Worm (Caenorhabditis elegans) whole organism, mixed stage, embryonic: ENCODE results near the gene gst-13.

Experiments
- M03D4.4 ChIP-seq: sonication (generic microtip); optimal IDR thresholded peaks from 2 replicates; lab custom pipeline; 2017; ENCODE audit warnings: mild to moderate bottlenecking, missing genetic modification characterization, missing compliant biosample characterization
- bed-3 ChIP-seq: fragments of 200-800 bp; sonication (Bioruptor generic); optimal IDR thresholded peaks from 3 replicates; lab custom pipeline; 2018; ENCODE audit warnings: mild to moderate bottlenecking, missing genetic modification characterization, moderate library complexity, missing compliant biosample characterization
- blmp-1 ChIP-seq: fragments of 150-350 bp; optimal IDR thresholded peaks from 2 replicates; lab custom pipeline; 2014; ENCODE audit warnings: missing biosample characterization, missing genetic modification characterization
- ceh-39 ChIP-seq: fragments of 150-350 bp; optimal IDR thresholded peaks from 2 replicates; lab custom pipeline; 2014; ENCODE audit warnings: missing biosample characterization, missing genetic modification characterization
- ceh-43 ChIP-seq: fragments of 200-800 bp; sonication (Bioruptor generic); optimal IDR thresholded peaks from 2 replicates; lab custom pipeline; 2018; ENCODE audit warnings: mild to moderate bottlenecking, missing genetic modification characterization, moderate library complexity, missing compliant biosample characterization
- ceh-83 ChIP-seq: fragments of 200-800 bp; sonication (Bioruptor generic); optimal IDR thresholded peaks from 2 replicates; lab custom pipeline; 2018; ENCODE audit warnings: mild to moderate bottlenecking, missing genetic modification characterization, missing compliant biosample characterization
- ces-1 ChIP-seq: fragments of 150-350 bp; optimal IDR thresholded peaks from 2 replicates; lab custom pipeline; 2014; ENCODE audit warnings: missing biosample characterization, missing genetic modification reagents, missing genetic modification characterization
- cnd-1 ChIP-seq: fragments of 200-800 bp; sonication (Bioruptor generic); optimal IDR thresholded peaks from 2 replicates; lab custom pipeline; 2018; ENCODE audit warnings: mild to moderate bottlenecking, missing genetic modification characterization, missing compliant biosample characterization
- drap-1 ChIP-seq: fragments of 200-800 bp; sonication (Bioruptor generic); optimal IDR thresholded peaks from 3 replicates; lab custom pipeline; 2018; ENCODE audit warnings: mild to moderate bottlenecking, missing genetic modification characterization, missing compliant biosample characterization
- elt-1 ChIP-seq: sonication (generic microtip); optimal IDR thresholded peaks from 2 replicates; lab custom pipeline; 2017; ENCODE audit warnings: missing genetic modification characterization, mild to moderate bottlenecking, missing compliant biosample characterization, antibody characterized with exemption, moderate library complexity, borderline replicate concordance; ENCODE audit not compliant: insufficient read depth
- elt-3 ChIP-seq: fragments of 150-350 bp; optimal IDR thresholded peaks from 2 replicates; lab custom pipeline; 2014; ENCODE audit warnings: missing biosample characterization, missing genetic modification characterization
- ham-2 ChIP-seq: fragments of 200-800 bp; sonication (Bioruptor generic); optimal IDR thresholded peaks from 2 replicates; lab custom pipeline; 2018; ENCODE audit warnings: mild to moderate bottlenecking, missing genetic modification characterization, missing compliant biosample characterization
- hlh-1 ChIP-seq: fragments of 150-350 bp; optimal IDR thresholded peaks from 2 replicates; lab custom pipeline; 2014; ENCODE audit warnings: missing biosample characterization, missing genetic modification reagents, missing genetic modification characterization
- lin-13 ChIP-seq: fragments of 150-350 bp; optimal IDR thresholded peaks from 2 replicates; lab custom pipeline; 2014; ENCODE audit warnings: missing biosample characterization, missing genetic modification characterization
- lin-32 ChIP-seq: fragments of 200-800 bp; sonication (Bioruptor generic); optimal IDR thresholded peaks from 2 replicates; lab custom pipeline; 2018; ENCODE audit warnings: mild to moderate bottlenecking, missing genetic modification characterization, missing compliant biosample characterization
- lsy-2 ChIP-seq: fragments of 150-350 bp; optimal IDR thresholded peaks from 2 replicates; lab custom pipeline; 2014; ENCODE audit warnings: missing biosample characterization, missing genetic modification characterization
- mab-5 ChIP-seq: fragments of 150-350 bp; optimal IDR thresholded peaks from 2 replicates; lab custom pipeline; 2014; ENCODE audit warnings: missing biosample characterization, missing genetic modification characterization
- mep-1 ChIP-seq: fragments of 150-350 bp; optimal IDR thresholded peaks from 2 replicates; lab custom pipeline; 2017; ENCODE audit warnings: missing biosample characterization, missing genetic modification reagents, missing genetic modification characterization, inconsistent platforms
- nhr-12 ChIP-seq: fragments of 150-350 bp; optimal IDR thresholded peaks from 2 replicates; lab custom pipeline; 2014; ENCODE audit warnings: missing biosample characterization, missing genetic modification characterization
- nhr-2 ChIP-seq: fragments of 150-350 bp; optimal IDR thresholded peaks from 2 replicates; lab custom pipeline; 2014; ENCODE audit warnings: missing biosample characterization, missing genetic modification characterization
- nhr-237 ChIP-seq: fragments of 150-350 bp; optimal IDR thresholded peaks from 2 replicates; lab custom pipeline; 2014; ENCODE audit warnings: missing biosample characterization, missing genetic modification characterization
- nhr-28 ChIP-seq: fragments of 150-350 bp; optimal IDR thresholded peaks from 2 replicates; lab custom pipeline; 2014; ENCODE audit warnings: missing biosample characterization, missing genetic modification characterization
- nhr-76 ChIP-seq: sonication (generic microtip); optimal IDR thresholded peaks from 2 replicates; lab custom pipeline; 2017; ENCODE audit warnings: missing biosample characterization, missing genetic modification characterization
- pha-4 ChIP-seq: fragments of 150-350 bp; optimal IDR thresholded peaks from 2 replicates; lab custom pipeline; 2018; ENCODE audit warnings: missing biosample characterization, missing genetic modification reagents, missing genetic modification characterization
- sem-2 ChIP-seq: fragments of 200-800 bp; sonication (Bioruptor generic); optimal IDR thresholded peaks from 2 replicates; lab custom pipeline; 2018; ENCODE audit warnings: mild to moderate bottlenecking, missing genetic modification characterization, missing compliant biosample characterization
- sptf-1 ChIP-seq: sonication (generic microtip); optimal IDR thresholded peaks from 2 replicates; lab custom pipeline; 2017; ENCODE audit warnings: mild to moderate bottlenecking, missing genetic modification characterization, moderate library complexity, missing compliant biosample characterization
- tbx-8 ChIP-seq: fragments of 200-800 bp; sonication (Bioruptor generic); optimal IDR thresholded peaks from 2 replicates; lab custom pipeline; 2018; ENCODE audit warnings: mild to moderate bottlenecking, missing genetic modification characterization, moderate library complexity, missing compliant biosample characterization
- unc-120 ChIP-seq: sonication (generic microtip); optimal IDR thresholded peaks from 2 replicates; lab custom pipeline; 2017; ENCODE audit warnings: missing genetic modification characterization, missing compliant biosample characterization; ENCODE audit not compliant: poor library complexity, severe bottlenecking
- unc-39 ChIP-seq: fragments of 150-350 bp; optimal IDR thresholded peaks from 2 replicates; lab custom pipeline; 2014; ENCODE audit warnings: missing biosample characterization, missing genetic modification characterization
- unc-62 ChIP-seq: fragments of 150-350 bp; optimal IDR thresholded peaks from 2 replicates; lab custom pipeline; 2014; ENCODE audit warnings: missing biosample characterization, missing genetic modification reagents, missing genetic modification characterization
- zip-8 ChIP-seq: fragments of 150-350 bp; optimal IDR thresholded peaks from 2 replicates; lab custom pipeline; 2014; ENCODE audit warnings: missing biosample characterization, missing genetic modification characterization
- ztf-11 ChIP-seq: fragments of 150-350 bp; optimal IDR thresholded peaks from 2 replicates; lab custom pipeline; 2014; ENCODE audit warnings: missing biosample characterization, missing genetic modification characterization

The gst-13 gene

DNA sequence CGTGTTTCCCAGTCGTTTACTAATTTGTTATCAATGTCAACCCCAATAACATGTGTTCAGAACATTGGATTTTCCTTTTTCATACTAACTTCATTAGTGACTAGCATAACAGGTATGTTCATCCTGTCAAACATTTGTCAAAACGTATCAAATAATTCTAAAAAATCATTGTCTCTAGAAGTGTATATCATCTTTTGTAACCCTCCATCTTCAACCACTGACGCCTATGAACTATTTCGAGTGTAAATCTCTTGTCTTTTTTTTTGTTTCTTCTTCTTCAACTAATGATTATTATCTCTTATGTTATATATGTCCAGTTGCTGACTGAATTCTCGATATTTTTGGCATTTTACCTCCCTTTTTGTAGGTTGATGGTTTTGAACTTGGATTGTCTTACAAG is 6.5 kb downstream of the gst-13 start:
- TF ChIP-seq mep-1 (tag; lab: Kevin White, UChicago) (no peak), elt-1 (no peak), sptf-1 (tag; lab: Kevin White, UChicago) (no peak), bed-3 (GFP tag; lab: Kevin White, UChicago) (no peak), tbx-8 (GFP tag; lab: Kevin White, UChicago) (no peak), elt-3 (no peak), blmp-1 (no peak), lin-32 (GFP tag; lab: Kevin White, UChicago) (no peak), ceh-83 (GFP tag; lab: Kevin White, UChicago) (no peak), sem-2 (GFP tag; lab: Kevin White, UChicago) (no peak), nhr-76 (tag; lab: Kevin White, UChicago) (no peak), unc-39 (tag; lab: Kevin White, UChicago) (no peak), nhr-237 (no peak), lsy-2 (tag; lab: Kevin White, UChicago) (no peak), nhr-2 (tag; lab: Kevin White, UChicago) (no peak), ceh-43 (GFP tag; lab: Kevin White, UChicago) (no peak), mab-5 (tag; lab: Kevin White, UChicago) (no peak), ztf-11 (tag; lab: Kevin White, UChicago) (no peak)

ce11 chrII:9241610-9242009 is 10.4 kb downstream of the gst-13 start:
- TF ChIP-seq M03D4.4 (tag; lab: Kevin White, UChicago) (no peak), ham-2 (GFP tag; lab: Kevin White, UChicago) (no peak)
- TF ChIP-seq, all 35 proteins: peak for 0

ce11 chrII:9242804-9243203 is 11.5 kb downstream of the gst-13 start:
- TF ChIP-seq ces-1 (GFP tag; lab: Kevin White, UChicago) (peak; percentile 15), pha-4 (tag; lab: Kevin White, UChicago) (peak; percentile 51), zip-8 (tag; lab: Kevin White, UChicago) (no peak), nhr-237 (peak; percentile 25), mep-1 (tag; lab: Kevin White, UChicago) (peak; percentile 38), hlh-1 (tag; lab: Kevin White, UChicago) (peak; percentile 28), nhr-12 (no peak)

DNA sequence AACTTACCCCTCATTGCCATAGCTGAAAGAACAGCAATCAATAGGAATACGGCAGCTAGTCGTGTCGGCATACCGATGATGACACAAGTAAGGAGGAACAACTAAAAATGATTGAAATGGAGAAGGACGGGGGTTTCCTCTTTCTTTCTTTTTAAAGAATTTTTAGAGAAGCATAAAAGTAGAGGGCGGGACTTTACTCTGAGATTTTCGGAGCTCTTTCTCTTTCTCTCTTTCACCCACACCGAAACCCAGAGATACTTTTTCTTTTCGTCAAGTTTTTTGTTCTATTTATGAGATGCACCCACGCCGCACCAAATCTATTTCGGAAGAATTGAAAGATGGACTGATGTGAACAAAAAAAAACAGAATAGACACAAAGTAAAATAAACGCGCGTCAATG is 15.4 kb downstream of the gst-13 start, which contains the start of gene T26C5.5:
Gene T26C5.5, minus strand, starts transcription at position 101 of the 400 bp plus-strand sequence.
- no peak for TF ChIP-seq nhr-76 (tag; lab: Kevin White, UChicago)
- no peak for TF ChIP-seq ham-2 (GFP tag; lab: Kevin White, UChicago)
- TF ChIP-seq blmp-1: no peak
- TF ChIP-seq elt-3: no peak
- no peak for TF ChIP-seq mep-1 (tag; lab: Kevin White, UChicago)
- TF ChIP-seq unc-62: no peak
- TF ChIP-seq unc-120: no peak
- TF ChIP-seq cnd-1 (tag; lab: Kevin White, UChicago): no peak
- TF ChIP-seq ceh-39 (tag; lab: Kevin White, UChicago): no peak
- no peak for TF ChIP-seq zip-8 (tag; lab: Kevin White, UChicago)

ce11 chrII:9250422-9250821 is 19.2 kb downstream of the gst-13 start, which contains the start of gene T26C5.4:
T26C5.4 (minus strand) TSS chrII:9250522.
- TF ChIP-seq ces-1 (GFP tag; lab: Kevin White, UChicago) (no peak), unc-120 (no peak), nhr-28 (no peak), mep-1 (tag; lab: Kevin White, UChicago) (no peak), nhr-12 (no peak), nhr-76 (tag; lab: Kevin White, UChicago) (no peak), zip-8 (tag; lab: Kevin White, UChicago) (no peak), drap-1 (GFP tag; lab: Kevin White, UChicago) (no peak), tbx-8 (GFP tag; lab: Kevin White, UChicago) (no peak), cnd-1 (tag; lab: Kevin White, UChicago) (no peak), sptf-1 (tag; lab: Kevin White, UChicago) (no peak), unc-62 (no peak), elt-3 (no peak), hlh-1 (tag; lab: Kevin White, UChicago) (no peak), lin-13 (no peak), nhr-2 (tag; lab: Kevin White, UChicago) (no peak), nhr-237 (no peak)
